Worm (Caenorhabditis elegans): Measurements from ENCODE around the gene gcs-1.
A peak's percentile ranks its signal among the peaks of the same experiment; 100 is the strongest.

The gcs-1 gene

ce11 chrII:9056215-9056819, 18.2 kb upstream of the gcs-1 start:
- no peak for TF ChIP-seq unc-55 (GFP tag; optimal IDR thresholded peaks at IDR 0.05)
- no peak for TF ChIP-seq aly-2 (tag; optimal IDR thresholded peaks at IDR 0.05)
- no peak for TF ChIP-seq mbf-1 (tag; optimal IDR thresholded peaks at IDR 0.05)
- no peak for TF ChIP-seq unc-39 (tag; optimal IDR thresholded peaks at IDR 0.05)
- no peak for TF ChIP-seq lsy-2 (tag; optimal IDR thresholded peaks at IDR 0.05)
- no peak for TF ChIP-seq ama-1 (optimal IDR thresholded peaks at IDR 0.05)
- TF ChIP-seq Y55F3AM.14 (GFP tag; optimal IDR thresholded peaks at IDR 0.05) = no peak

- TF ChIP-seq sma-9 (GFP tag; optimal IDR thresholded peaks at IDR 0.05) = peak; percentile 76
- no peak for TF ChIP-seq sma-9 (tag; optimal IDR thresholded peaks at IDR 0.05)
- peak; percentile 20 for TF ChIP-seq unc-62 (GFP tag; optimal IDR thresholded peaks at IDR 0.05)
- no peak for TF ChIP-seq R02D3.7 (tag; optimal IDR thresholded peaks at IDR 0.05)
- peak; percentile 63 for TF ChIP-seq nhr-21 (tag; optimal IDR thresholded peaks at IDR 0.05)
- TF ChIP-seq crh-2 (tag; optimal IDR thresholded peaks at IDR 0.05) = peak; percentile 94
- peak; percentile 60 for TF ChIP-seq blmp-1 (tag; optimal IDR thresholded peaks at IDR 0.05; ENCODE audit: insufficient read depth)
- TF ChIP-seq Y55F3AM.14 (GFP tag; optimal IDR thresholded peaks at IDR 0.05) = no peak
- peak; percentile 68 for TF ChIP-seq nhr-6 (tag; optimal IDR thresholded peaks at IDR 0.05)
- TF ChIP-seq ztf-11 (tag; optimal IDR thresholded peaks at IDR 0.05) = no peak
- TF ChIP-seq unc-39 (tag; optimal IDR thresholded peaks at IDR 0.05) = no peak
- no peak for TF ChIP-seq lin-39 (tag; optimal IDR thresholded peaks at IDR 0.05)
- no peak for TF ChIP-seq ztf-1 (GFP tag; conservative IDR thresholded peaks at IDR 0.05)
- peak in 1 of 2 experiments; percentile 9 for TF ChIP-seq mdl-1 (tag; optimal IDR thresholded peaks at IDR 0.05)
- peak; percentile 79 to 92 for TF ChIP-seq lsy-2 (tag; optimal IDR thresholded peaks at IDR 0.05)
- peak; percentile 66 for TF ChIP-seq snpc-4 (tag; optimal IDR thresholded peaks at IDR 0.05)
- no peak for TF ChIP-seq ZK546.5 (tag; optimal IDR thresholded peaks at IDR 0.05)
- TF ChIP-seq nhr-10 (tag; optimal IDR thresholded peaks at IDR 0.05) = peak; percentile 33
- no peak for TF ChIP-seq alr-1 (tag; optimal IDR thresholded peaks at IDR 0.05)
- TF ChIP-seq nhr-11 (tag; optimal IDR thresholded peaks at IDR 0.05) = peak; percentile 32
- peak; percentile 95 for TF ChIP-seq unc-55 (GFP tag; optimal IDR thresholded peaks at IDR 0.05)
- TF ChIP-seq nhr-129 (tag; optimal IDR thresholded peaks at IDR 0.05) = peak; percentile 95
- peak; percentile 98 for TF ChIP-seq C34F6.9 (tag; optimal IDR thresholded peaks at IDR 0.05)
- TF ChIP-seq nhr-77 (tag; optimal IDR thresholded peaks at IDR 0.05) = no peak
- no peak for TF ChIP-seq ceh-82 (tag; optimal IDR thresholded peaks at IDR 0.05)
- TF ChIP-seq elt-1 (tag; optimal IDR thresholded peaks at IDR 0.05) = no peak
- TF ChIP-seq skn-1 (tag; optimal IDR thresholded peaks at IDR 0.05) = peak; percentile 59
- TF ChIP-seq elt-3 (tag; optimal IDR thresholded peaks at IDR 0.05) = no peak
- TF ChIP-seq aly-2 (tag; optimal IDR thresholded peaks at IDR 0.05) = no peak
- TF ChIP-seq lin-13 (GFP tag; optimal IDR thresholded peaks at IDR 0.05) = no peak
- no peak for TF ChIP-seq mbf-1 (tag; optimal IDR thresholded peaks at IDR 0.05)
- peak; percentile 50 for TF ChIP-seq egl-27 (tag; optimal IDR thresholded peaks at IDR 0.05)
- no peak for TF ChIP-seq nhr-23 (tag; optimal IDR thresholded peaks at IDR 0.05)
- TF ChIP-seq nhr-25 (tag; optimal IDR thresholded peaks at IDR 0.05) = no peak
- peak; percentile 88 for TF ChIP-seq gmeb-1 (tag; optimal IDR thresholded peaks at IDR 0.05)
- TF ChIP-seq mab-5 (tag; optimal IDR thresholded peaks at IDR 0.05) = peak; percentile 82
- peak; percentile 84 for TF ChIP-seq fos-1 (tag; optimal IDR thresholded peaks at IDR 0.05)
- TF ChIP-seq nhr-12 (tag; optimal IDR thresholded peaks at IDR 0.05) = no peak
- TF ChIP-seq sem-4 (tag; optimal IDR thresholded peaks at IDR 0.05) = peak; percentile 85
- no peak for TF ChIP-seq F13H6.1 (tag; optimal IDR thresholded peaks at IDR 0.05)
- TF ChIP-seq lin-11 (tag; optimal IDR thresholded peaks at IDR 0.05) = peak; percentile 87
- no peak for TF ChIP-seq dmd-4 (tag; optimal IDR thresholded peaks at IDR 0.05)
- TF ChIP-seq zag-1 (tag; optimal IDR thresholded peaks at IDR 0.05) = peak; percentile 66
- peak; percentile 79 for TF ChIP-seq sma-3 (GFP tag; optimal IDR thresholded peaks at IDR 0.05)
- TF ChIP-seq ama-1 (optimal IDR thresholded peaks at IDR 0.05) = peak; percentile 50
- no peak for TF ChIP-seq peb-1 (tag; optimal IDR thresholded peaks at IDR 0.05)
- peak; percentile 29 for TF ChIP-seq ceh-16 (tag; optimal IDR thresholded peaks at IDR 0.05)
Observed at ce11 chrII:9054604-9055003, 16.5 kb upstream of the gcs-1 start, which contains the start of gene chmp-7. TSS of gene chmp-7 (plus strand) at chrII:9054972.
